Worm (Caenorhabditis elegans) whole organism, L2 larva: ENCODE results near the gene mtcu-2.
A peak's percentile ranks its signal among the peaks of the same experiment; 100 is the strongest.

ENCODE experiments used
- C34F6.9 ChIP-seq: fragments of 150-350 bp; optimal IDR thresholded peaks from 2 replicates; lab custom pipeline; 2014; ENCODE audit warnings: missing biosample characterization, missing genetic modification characterization
- F13H6.1 ChIP-seq: sonication (generic microtip); optimal IDR thresholded peaks from 2 replicates; lab custom pipeline; 2016; ENCODE audit warnings: missing genetic modification characterization, missing compliant biosample characterization
- R02D3.7 ChIP-seq: fragments of 150-350 bp; optimal IDR thresholded peaks from 2 replicates; lab custom pipeline; 2014; ENCODE audit warnings: missing biosample characterization, missing genetic modification characterization
- Y55F3AM.14 ChIP-seq: fragments of 200-800 bp; sonication (Bioruptor generic); optimal IDR thresholded peaks from 2 replicates; lab custom pipeline; 2018; ENCODE audit warnings: mild to moderate bottlenecking, missing genetic modification characterization, missing compliant biosample characterization
- ZK546.5 ChIP-seq: sonication (generic microtip); optimal IDR thresholded peaks from 2 replicates; lab custom pipeline; 2017; ENCODE audit warnings: missing biosample characterization, missing genetic modification characterization
- alr-1 ChIP-seq: fragments of 150-350 bp; optimal IDR thresholded peaks from 2 replicates; lab custom pipeline; 2014; ENCODE audit warnings: missing biosample characterization, missing genetic modification characterization
- aly-2 ChIP-seq: fragments of 150-350 bp; optimal IDR thresholded peaks from 2 replicates; lab custom pipeline; 2014; ENCODE audit warnings: missing biosample characterization, missing genetic modification characterization
- ama-1 ChIP-seq: fragments of 150-350 bp; optimal IDR thresholded peaks from 2 replicates; lab custom pipeline; 2018; ENCODE audit warnings: inconsistent platforms
- blmp-1 ChIP-seq: sonication (generic microtip); optimal IDR thresholded peaks from 2 replicates; lab custom pipeline; 2017; ENCODE audit warnings: missing genetic modification characterization, mild to moderate bottlenecking, missing compliant biosample characterization, antibody characterized with exemption, moderate library complexity; ENCODE audit not compliant: insufficient read depth
- ceh-16 ChIP-seq: fragments of 150-350 bp; optimal IDR thresholded peaks from 2 replicates; lab custom pipeline; 2014; ENCODE audit warnings: missing biosample characterization, missing genetic modification characterization
- ceh-82 ChIP-seq: fragments of 150-350 bp; optimal IDR thresholded peaks from 2 replicates; lab custom pipeline; 2014; ENCODE audit warnings: missing biosample characterization, missing genetic modification characterization
- crh-2 ChIP-seq: sonication (generic microtip); optimal IDR thresholded peaks from 2 replicates; lab custom pipeline; 2017; ENCODE audit warnings: missing biosample characterization, missing genetic modification characterization
- dmd-4 ChIP-seq: sonication (generic microtip); optimal IDR thresholded peaks from 2 replicates; lab custom pipeline; 2017; ENCODE audit warnings: missing biosample characterization, missing genetic modification characterization
- egl-27 ChIP-seq: sonication (generic microtip); optimal IDR thresholded peaks from 3 replicates; lab custom pipeline; 2017; ENCODE audit warnings: missing biosample characterization, missing genetic modification reagents, missing genetic modification characterization
- elt-1 ChIP-seq: fragments of 150-350 bp; optimal IDR thresholded peaks from 2 replicates; lab custom pipeline; 2014; ENCODE audit warnings: missing biosample characterization, missing genetic modification characterization
- elt-3 ChIP-seq: sonication (generic microtip); optimal IDR thresholded peaks from 2 replicates; lab custom pipeline; 2017; ENCODE audit warnings: missing biosample characterization, missing genetic modification characterization
- fos-1 ChIP-seq: fragments of 150-350 bp; optimal IDR thresholded peaks from 2 replicates; lab custom pipeline; 2014; ENCODE audit warnings: missing biosample characterization, missing genetic modification characterization
- gmeb-1 ChIP-seq: fragments of 150-350 bp; optimal IDR thresholded peaks from 2 replicates; lab custom pipeline; 2014; ENCODE audit warnings: missing biosample characterization, missing genetic modification characterization
- lin-11 ChIP-seq: fragments of 150-350 bp; sonication (generic microtip); optimal IDR thresholded peaks from 2 replicates; lab custom pipeline; 2014; ENCODE audit warnings: missing biosample characterization, missing genetic modification characterization, inconsistent platforms, mixed read lengths
- lin-13 ChIP-seq: fragments of 150-350 bp; optimal IDR thresholded peaks from 2 replicates; lab custom pipeline; 2014; ENCODE audit warnings: missing biosample characterization, missing genetic modification reagents, missing genetic modification characterization
- lin-39 ChIP-seq: fragments of 150-350 bp; optimal IDR thresholded peaks from 2 replicates; lab custom pipeline; 2014; ENCODE audit warnings: missing biosample characterization, missing genetic modification reagents, missing genetic modification characterization
- lsy-2 ChIP-seq, 2 experiments: fragments of 150-350 bp in 1 of 2; sonication (generic microtip) in 1 of 2; optimal IDR thresholded peaks; 2 replicates each; lab custom pipeline; 2014 to 2017; ENCODE audit warnings: missing biosample characterization in 2 of 2, missing genetic modification characterization in 2 of 2
- mab-5 ChIP-seq: fragments of 150-350 bp; optimal IDR thresholded peaks from 2 replicates; lab custom pipeline; 2014; ENCODE audit warnings: missing biosample characterization, missing genetic modification characterization
- mbf-1 ChIP-seq: sonication (generic microtip); optimal IDR thresholded peaks from 2 replicates; lab custom pipeline; 2017; ENCODE audit warnings: missing biosample characterization, missing genetic modification characterization
- mdl-1 ChIP-seq, 2 experiments: fragments of 150-350 bp in 1 of 2; sonication (generic microtip) in 1 of 2; optimal IDR thresholded peaks; 2 replicates each; lab custom pipeline; 2017; ENCODE audit warnings: missing biosample characterization in 2 of 2, missing genetic modification characterization in 2 of 2
- nhr-10 ChIP-seq: sonication (generic microtip); optimal IDR thresholded peaks from 2 replicates; lab custom pipeline; 2017; ENCODE audit warnings: missing biosample characterization, missing genetic modification characterization
- nhr-11 ChIP-seq: fragments of 150-350 bp; optimal IDR thresholded peaks from 2 replicates; lab custom pipeline; 2014; ENCODE audit warnings: missing biosample characterization, missing genetic modification characterization
- nhr-12 ChIP-seq: fragments of 150-350 bp; optimal IDR thresholded peaks from 2 replicates; lab custom pipeline; 2014; ENCODE audit warnings: missing biosample characterization, missing genetic modification characterization
- nhr-129 ChIP-seq: fragments of 150-350 bp; optimal IDR thresholded peaks from 2 replicates; lab custom pipeline; 2014; ENCODE audit warnings: missing biosample characterization, missing genetic modification characterization
- nhr-21 ChIP-seq: fragments of 150-350 bp; optimal IDR thresholded peaks from 2 replicates; lab custom pipeline; 2014; ENCODE audit warnings: missing biosample characterization, missing genetic modification characterization
- nhr-23 ChIP-seq: fragments of 150-350 bp; optimal IDR thresholded peaks from 2 replicates; lab custom pipeline; 2014; ENCODE audit warnings: missing biosample characterization, missing genetic modification reagents, missing genetic modification characterization
- nhr-237 ChIP-seq: fragments of 150-350 bp; optimal IDR thresholded peaks from 2 replicates; lab custom pipeline; 2014; ENCODE audit warnings: missing biosample characterization, missing genetic modification characterization
- nhr-25 ChIP-seq: fragments of 150-350 bp; sonication (generic microtip); optimal IDR thresholded peaks from 3 replicates; lab custom pipeline; 2014; ENCODE audit warnings: missing biosample characterization, missing genetic modification characterization
- nhr-6 ChIP-seq: fragments of 150-350 bp; optimal IDR thresholded peaks from 2 replicates; lab custom pipeline; 2014; ENCODE audit warnings: missing biosample characterization, missing genetic modification characterization
- nhr-77 ChIP-seq: fragments of 150-350 bp; optimal IDR thresholded peaks from 2 replicates; lab custom pipeline; 2014; ENCODE audit warnings: missing biosample characterization, missing genetic modification characterization
- peb-1 ChIP-seq: fragments of 150-350 bp; optimal IDR thresholded peaks from 2 replicates; lab custom pipeline; 2014; ENCODE audit warnings: missing biosample characterization, missing genetic modification characterization
- sem-4 ChIP-seq: fragments of 150-350 bp; optimal IDR thresholded peaks from 2 replicates; lab custom pipeline; 2014; ENCODE audit warnings: missing biosample characterization, missing genetic modification reagents, missing genetic modification characterization
- skn-1 ChIP-seq: sonication (generic microtip); optimal IDR thresholded peaks from 2 replicates; lab custom pipeline; 2017; ENCODE audit warnings: missing biosample characterization, missing genetic modification characterization
- sma-3 ChIP-seq: sonication (generic microtip); optimal IDR thresholded peaks from 2 replicates; lab custom pipeline; 2016; ENCODE audit warnings: missing genetic modification reagents, missing genetic modification characterization, missing compliant biosample characterization
- sma-9 ChIP-seq, 2 experiments: fragments of 150-350 bp in 1 of 2; sonication (generic microtip) in 1 of 2; optimal IDR thresholded peaks; 2 replicates each; lab custom pipeline; 2014 to 2016; ENCODE audit warnings: missing genetic modification characterization in 2 of 2, mild to moderate bottlenecking in 1 of 2, missing biosample characterization in 1 of 2, missing compliant biosample characterization in 1 of 2, missing genetic modification reagents in 1 of 2, moderate library complexity in 1 of 2
- snpc-4 ChIP-seq: fragments of 150-350 bp; optimal IDR thresholded peaks from 2 replicates; lab custom pipeline; 2014; ENCODE audit warnings: missing biosample characterization, missing genetic modification characterization
- unc-39 ChIP-seq: fragments of 150-350 bp; optimal IDR thresholded peaks from 2 replicates; lab custom pipeline; 2014; ENCODE audit warnings: missing biosample characterization, missing genetic modification characterization
- unc-55 ChIP-seq: fragments of 150-350 bp; sonication (generic microtip); optimal IDR thresholded peaks from 3 replicates; lab custom pipeline; 2014; ENCODE audit warnings: missing biosample characterization, missing genetic modification reagents, missing genetic modification characterization
- unc-62 ChIP-seq: fragments of 150-350 bp; optimal IDR thresholded peaks from 2 replicates; lab custom pipeline; 2014; ENCODE audit warnings: missing biosample characterization, missing genetic modification reagents, missing genetic modification characterization
- zag-1 ChIP-seq: fragments of 150-350 bp; optimal IDR thresholded peaks from 2 replicates; lab custom pipeline; 2014; ENCODE audit warnings: missing biosample characterization, missing genetic modification characterization
- ztf-1 ChIP-seq: fragments of 200-800 bp; sonication (Bioruptor generic); conservative IDR thresholded peaks from 2 replicates; pipeline ENCODE4 v1.3.6; 2022; ENCODE audit warnings: missing genetic modification characterization, missing compliant biosample characterization
- ztf-11 ChIP-seq: sonication (generic microtip); optimal IDR thresholded peaks from 2 replicates; lab custom pipeline; 2017; ENCODE audit warnings: missing biosample characterization, missing genetic modification characterization
- ztf-4 ChIP-seq: fragments of 150-350 bp; optimal IDR thresholded peaks from 2 replicates; lab custom pipeline; 2014; ENCODE audit warnings: missing biosample characterization, missing genetic modification characterization

The mtcu-2 gene

DNA sequence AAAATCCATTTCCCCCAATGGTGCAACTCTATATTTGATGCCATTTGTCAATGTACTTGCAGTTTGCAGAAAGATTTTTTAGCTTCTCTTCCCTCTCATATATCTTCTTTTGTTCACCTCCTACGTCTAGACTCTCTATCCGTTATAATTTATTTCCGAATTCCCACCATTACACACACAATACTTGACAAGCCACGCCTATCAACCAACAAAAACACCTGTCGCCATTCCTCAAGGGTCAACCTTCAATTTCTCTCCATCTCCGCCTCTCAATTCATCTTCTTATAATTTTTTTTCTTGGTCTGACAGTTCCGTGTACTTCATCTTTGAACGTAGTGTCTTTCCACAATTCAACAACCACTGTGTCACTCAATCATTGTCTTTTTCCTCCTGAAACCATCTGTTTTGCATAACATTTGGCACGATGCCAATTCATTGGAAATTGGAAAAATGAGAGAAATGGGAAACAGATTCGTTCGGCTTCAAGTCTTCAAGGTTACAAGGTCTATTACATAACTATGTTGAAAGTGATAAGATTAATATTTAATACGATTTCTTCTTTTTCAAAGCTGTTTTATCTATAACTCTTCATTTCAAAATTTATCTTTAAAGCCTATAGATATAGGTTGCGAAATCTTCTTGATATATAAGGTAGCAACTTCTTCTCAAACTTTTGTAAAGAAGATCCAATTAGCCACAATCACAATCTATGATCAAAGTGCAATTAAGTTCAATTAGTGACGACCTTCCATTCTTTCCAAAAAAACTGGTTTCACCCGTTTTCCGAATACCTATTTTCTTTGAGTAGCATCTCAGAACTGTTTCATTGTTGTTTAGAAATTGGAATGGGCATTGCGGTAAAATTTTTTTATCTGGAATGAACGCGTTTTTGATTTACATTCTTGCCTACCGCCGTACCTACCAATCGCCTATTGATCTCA, 46.1 kb downstream of the mtcu-2 start:
- peak; percentile 65 for TF ChIP-seq mab-5 (tag; lab: Kevin White, UChicago)
- no peak for TF ChIP-seq nhr-11 (tag; lab: Kevin White, UChicago)
- no peak for TF ChIP-seq zag-1
- no peak for TF ChIP-seq sem-4 (tag; lab: Kevin White, UChicago)
- TF ChIP-seq snpc-4 (tag; lab: Kevin White, UChicago), result no peak
- peak; percentile 30 for TF ChIP-seq sma-9 (GFP tag; optimal IDR thresholded peaks at IDR 0.05; lab: Kevin White, UChicago)
- no peak for TF ChIP-seq sma-9 (tag; optimal IDR thresholded peaks at IDR 0.05; lab: Kevin White, UChicago)
- no peak for TF ChIP-seq ama-1 (lab: Kevin White, UChicago)
- TF ChIP-seq ztf-4, result no peak
- no peak for TF ChIP-seq lin-13
- peak; percentile 54 for TF ChIP-seq nhr-25 (tag; lab: Kevin White, UChicago)
- TF ChIP-seq, all 48 proteins: peak for 3

DNA sequence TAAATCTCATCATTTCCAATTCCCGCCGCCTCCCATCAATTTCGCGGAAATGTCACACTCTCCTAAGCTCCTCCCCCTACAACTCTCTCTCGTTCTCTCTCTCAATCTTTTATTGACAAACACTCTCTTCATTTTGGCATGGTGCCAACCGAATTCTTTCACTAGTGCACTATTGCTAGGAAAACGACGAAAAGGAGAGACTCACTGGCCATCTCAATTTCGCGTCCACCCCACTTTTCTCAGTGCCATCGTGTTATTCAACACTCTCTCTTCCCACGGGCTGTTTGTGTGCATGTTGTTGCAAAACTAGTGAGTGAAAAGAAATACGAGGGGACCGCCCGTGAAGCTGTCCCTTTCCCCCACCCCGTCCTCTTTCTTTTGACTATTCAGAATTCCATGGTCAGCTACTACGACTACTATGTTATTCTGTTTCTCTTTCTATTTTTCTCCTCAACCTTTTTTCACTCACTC, 48.1 kb downstream of the mtcu-2 start:
- TF ChIP-seq sma-9 (GFP tag; optimal IDR thresholded peaks at IDR 0.05; lab: Kevin White, UChicago) (peak; percentile 92), sma-9 (tag; optimal IDR thresholded peaks at IDR 0.05; lab: Kevin White, UChicago) (no peak), egl-27 (tag; lab: Kevin White, UChicago) (peak; percentile 8), lin-11 (tag; lab: Kevin White, UChicago) (no peak), unc-62 (GFP tag; lab: Kevin White, UChicago) (peak; percentile 31), nhr-12 (tag; lab: Kevin White, UChicago) (no peak), skn-1 (tag; lab: Kevin White, UChicago) (no peak), alr-1 (tag; lab: Kevin White, UChicago) (no peak), gmeb-1 (no peak), ztf-11 (tag; lab: Kevin White, UChicago) (no peak), ztf-1 (GFP tag; lab: Robert Waterston, UW) (no peak), dmd-4 (no peak), nhr-10 (no peak), elt-1 (tag; lab: Kevin White, UChicago) (no peak), ZK546.5 (tag; lab: Kevin White, UChicago) (no peak), mab-5 (tag; lab: Kevin White, UChicago) (peak; percentile 80), lsy-2 (tag; optimal IDR thresholded peaks at IDR 0.05; lab: Kevin White, UChicago) (peak; percentile 18 to 72), zag-1 (peak; percentile 53), F13H6.1 (tag; lab: Kevin White, UChicago) (peak; percentile 92), nhr-23 (no peak), ama-1 (lab: Kevin White, UChicago) (no peak), lin-39 (tag; lab: Kevin White, UChicago) (peak; percentile 73), Y55F3AM.14 (GFP tag; lab: Kevin White, UChicago) (peak; percentile 66), mbf-1 (tag; lab: Kevin White, UChicago) (no peak), nhr-129 (tag; lab: Kevin White, UChicago) (peak; percentile 82), unc-55 (peak; percentile 63), elt-3 (tag; lab: Kevin White, UChicago) (no peak), snpc-4 (tag; lab: Kevin White, UChicago) (peak; percentile 9), peb-1 (tag; lab: Kevin White, UChicago) (no peak), sma-3 (GFP tag; lab: Kevin White, UChicago) (peak; percentile 11), ceh-16 (tag; lab: Kevin White, UChicago) (no peak), fos-1 (tag; lab: Kevin White, UChicago) (peak; percentile 16), nhr-11 (tag; lab: Kevin White, UChicago) (no peak), mdl-1 (tag; optimal IDR thresholded peaks at IDR 0.05; lab: Kevin White, UChicago) (peak; percentile 55 to 63), aly-2 (tag; lab: Kevin White, UChicago) (no peak), ceh-82 (tag; lab: Kevin White, UChicago) (no peak), C34F6.9 (peak; percentile 72), ztf-4 (peak; percentile 31), blmp-1 (tag; lab: Kevin White, UChicago) (no peak), lin-13 (peak; percentile 55), nhr-6 (peak; percentile 58), R02D3.7 (tag; lab: Kevin White, UChicago) (no peak), unc-39 (tag; lab: Kevin White, UChicago) (peak; percentile 1), nhr-21 (tag; lab: Kevin White, UChicago) (no peak), crh-2 (peak; percentile 51), sem-4 (tag; lab: Kevin White, UChicago) (peak; percentile 87), nhr-25 (tag; lab: Kevin White, UChicago) (no peak), nhr-237 (tag; lab: Kevin White, UChicago) (no peak), nhr-77 (tag; lab: Kevin White, UChicago) (no peak)
